Worm (Caenorhabditis elegans) whole organism, midembryonic: ENCODE measurements around the gene F31D4.5.

ENCODE experiments used
- T22C8.4 ChIP-seq: fragments of 200-800 bp; sonication (Bioruptor generic); IDR thresholded peaks from 2 replicates; pipeline ENCODE4 v1.3.6; 2022; ENCODE audit warnings: missing genetic modification characterization, missing compliant biosample characterization
- cog-1 ChIP-seq: sonication (generic microtip); optimal IDR thresholded peaks from 2 replicates; lab custom pipeline; 2016; ENCODE audit warnings: missing genetic modification characterization, missing compliant biosample characterization
- flt-1 ChIP-seq: fragments of 200-800 bp; sonication (Bioruptor generic); IDR thresholded peaks from 2 replicates; pipeline ENCODE4 v1.3.6; 2022; ENCODE audit warnings: missing genetic modification characterization, missing compliant biosample characterization
- med-1 ChIP-seq: sonication (generic microtip); optimal IDR thresholded peaks from 2 replicates; lab custom pipeline; 2017; ENCODE audit warnings: missing genetic modification characterization, mild to moderate bottlenecking, missing compliant biosample characterization, antibody characterized with exemption, missing genetic modification reagents; ENCODE audit not compliant: insufficient read depth
- ref-1 ChIP-seq: fragments of 200-800 bp; sonication (Bioruptor generic); conservative IDR thresholded peaks from 2 replicates; pipeline ENCODE4 v1.3.6; 2022; ENCODE audit warnings: missing genetic modification reagents, missing genetic modification characterization, missing compliant biosample characterization
- ztf-23 ChIP-seq: fragments of 200-800 bp; sonication (Bioruptor generic); IDR thresholded peaks from 2 replicates; pipeline ENCODE4 v1.3.6; 2022; ENCODE audit warnings: missing genetic modification reagents, missing genetic modification characterization, missing compliant biosample characterization

DNA sequence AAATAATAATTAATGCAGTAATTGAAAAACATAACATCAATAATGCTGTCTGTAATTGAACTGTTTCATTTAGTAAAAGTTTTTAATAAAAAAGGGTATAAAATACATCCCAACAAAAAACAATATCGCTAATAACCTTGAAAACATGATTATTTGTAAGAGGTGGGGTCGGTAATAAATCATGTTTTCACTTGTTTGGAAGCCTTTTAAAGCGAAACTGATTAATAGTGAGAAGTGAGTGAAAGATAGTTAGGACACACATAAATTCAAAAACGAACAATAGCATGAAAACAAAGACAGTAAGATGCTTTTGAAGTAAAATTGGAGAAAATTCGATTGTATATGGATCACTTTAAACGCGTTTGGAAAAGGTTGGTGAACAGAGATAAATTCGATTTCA is 7.2 kb downstream of the F31D4.5 start, which contains the start of gene try-4:
- TF ChIP-seq ref-1 (GFP tag; lab: Robert Waterston, UW) (no peak), cog-1 (no peak), med-1 (GFP tag; lab: Kevin White, UChicago) (no peak), T22C8.4 (GFP tag; lab: Robert Waterston, UW) (no peak), ztf-23 (GFP tag; lab: Robert Waterston, UW) (no peak), flt-1 (GFP tag; lab: Robert Waterston, UW) (no peak)
